Worm (Caenorhabditis elegans) whole organism, L1 larva: ENCODE data around the gene F17E9.2.

ENCODE experiments used
- C16A3.4 ChIP-seq: fragments of 150-350 bp; optimal IDR thresholded peaks from 2 replicates; lab custom pipeline; 2014; ENCODE audit warnings: missing biosample characterization, missing genetic modification characterization
- C34B4.2 ChIP-seq: sonication (generic microtip); optimal IDR thresholded peaks from 2 replicates; lab custom pipeline; 2017; ENCODE audit warnings: mild to moderate bottlenecking, missing genetic modification characterization, missing compliant biosample characterization
- Y116A8C.19 ChIP-seq: sonication (generic microtip); optimal IDR thresholded peaks from 2 replicates; lab custom pipeline; 2016; ENCODE audit warnings: missing compliant biosample characterization, missing genetic modification characterization, borderline replicate concordance
- alr-1 ChIP-seq: fragments of 200-800 bp; sonication (Bioruptor generic); optimal IDR thresholded peaks from 2 replicates; lab custom pipeline; 2018; ENCODE audit warnings: borderline replicate concordance, mild to moderate bottlenecking, missing genetic modification characterization, missing compliant biosample characterization
- aly-2 ChIP-seq: fragments of 150-350 bp; optimal IDR thresholded peaks from 2 replicates; lab custom pipeline; 2014; ENCODE audit warnings: missing biosample characterization, missing genetic modification characterization
- blmp-1 ChIP-seq: fragments of 150-350 bp; optimal IDR thresholded peaks from 2 replicates; lab custom pipeline; 2014; ENCODE audit warnings: missing biosample characterization, missing genetic modification characterization
- ceh-82 ChIP-seq, 3 experiments: fragments of 150-350 bp in 1 of 3; sonication (generic microtip) in 2 of 3; optimal IDR thresholded peaks; 2 replicates each; lab custom pipeline; 2014 to 2017; ENCODE audit warnings: missing biosample characterization in 3 of 3, missing genetic modification characterization in 3 of 3
- ceh-90 ChIP-seq: sonication (generic microtip); optimal IDR thresholded peaks from 2 replicates; lab custom pipeline; 2016; ENCODE audit warnings: missing genetic modification characterization, missing compliant biosample characterization
- dpl-1 ChIP-seq, 3 experiments: fragments of 150-350 bp in 2 of 3; sonication (generic microtip) in 1 of 3; optimal IDR thresholded peaks; 2 replicates each; lab custom pipeline; 2014 to 2017; ENCODE audit warnings: missing biosample characterization in 3 of 3, missing genetic modification characterization in 3 of 3, missing genetic modification reagents in 3 of 3
- dsc-1 ChIP-seq: sonication (generic microtip); optimal IDR thresholded peaks from 2 replicates; lab custom pipeline; 2016; ENCODE audit warnings: mild to moderate bottlenecking, missing genetic modification characterization, missing compliant biosample characterization
- efl-1 ChIP-seq, 4 experiments: fragments of 150-350 bp; optimal IDR thresholded peaks in 3 of 4; peaks in 1 of 4; 1 replicate in 1 of 4; 2 replicates in 3 of 4; lab custom pipeline; 2014; ENCODE audit warnings: missing biosample characterization in 2 of 4, missing genetic modification characterization in 2 of 4, missing genetic modification reagents in 2 of 4
- egl-13 ChIP-seq: sonication (generic microtip); optimal IDR thresholded peaks from 2 replicates; lab custom pipeline; 2016; ENCODE audit warnings: missing genotype, missing genetic modification reagents, missing genetic modification characterization, missing compliant biosample characterization
- elt-2 ChIP-seq: sonication (generic microtip); optimal IDR thresholded peaks from 2 replicates; lab custom pipeline; 2016; ENCODE audit warnings: missing genetic modification characterization, mild to moderate bottlenecking, inconsistent platforms, missing compliant biosample characterization, missing genetic modification reagents
- elt-3 ChIP-seq, 6 experiments: fragments of 150-350 bp in 1 of 6; sonication (generic microtip); optimal IDR thresholded peaks; 2 replicates each; lab custom pipeline; 2017 to 2018; ENCODE audit warnings: missing biosample characterization in 6 of 6, missing genetic modification characterization in 6 of 6, inconsistent platforms in 1 of 6
- fkh-10 ChIP-seq: sonication (generic microtip); optimal IDR thresholded peaks from 2 replicates; lab custom pipeline; 2017; ENCODE audit warnings: missing biosample characterization, missing genetic modification reagents, missing genetic modification characterization
- fkh-4 ChIP-seq: sonication (generic microtip); optimal IDR thresholded peaks from 2 replicates; lab custom pipeline; 2016; ENCODE audit warnings: missing compliant biosample characterization, missing genetic modification characterization, borderline replicate concordance
- fkh-8 ChIP-seq: sonication (generic microtip); optimal IDR thresholded peaks from 2 replicates; lab custom pipeline; 2016; ENCODE audit warnings: mild to moderate bottlenecking, missing genetic modification characterization, missing compliant biosample characterization
- grh-1 ChIP-seq: fragments of 200-800 bp; sonication (Bioruptor generic); IDR thresholded peaks from 2 replicates; pipeline ENCODE4 v1.3.6; 2022; ENCODE audit warnings: missing genetic modification reagents, missing genetic modification characterization, missing compliant biosample characterization
- hlh-4 ChIP-seq: sonication (generic microtip); optimal IDR thresholded peaks from 2 replicates; lab custom pipeline; 2016; ENCODE audit warnings: mild to moderate bottlenecking, missing genetic modification characterization, missing compliant biosample characterization
- jun-1 ChIP-seq: fragments of 150-350 bp; optimal IDR thresholded peaks from 2 replicates; lab custom pipeline; 2014; ENCODE audit warnings: missing biosample characterization, missing genetic modification reagents, missing genetic modification characterization
- lin-13 ChIP-seq: fragments of 150-350 bp; optimal IDR thresholded peaks from 2 replicates; lab custom pipeline; 2014; ENCODE audit warnings: missing biosample characterization, missing genetic modification reagents, missing genetic modification characterization
- lin-14 ChIP-seq: fragments of 200-800 bp; sonication (Bioruptor generic); optimal IDR thresholded peaks from 2 replicates; lab custom pipeline; 2018; ENCODE audit warnings: mild to moderate bottlenecking, missing genetic modification characterization, moderate library complexity, missing compliant biosample characterization
- lin-15B ChIP-seq: fragments of 150-350 bp; sonication (generic microtip); optimal IDR thresholded peaks from 3 replicates; lab custom pipeline; 2014; ENCODE audit warnings: missing biosample characterization, missing genetic modification characterization
- lin-39 ChIP-seq: fragments of 150-350 bp; optimal IDR thresholded peaks from 2 replicates; lab custom pipeline; 2014; ENCODE audit warnings: missing biosample characterization, missing genetic modification reagents, missing genetic modification characterization
- nhr-237 ChIP-seq: fragments of 150-350 bp; optimal IDR thresholded peaks from 2 replicates; lab custom pipeline; 2014; ENCODE audit warnings: missing biosample characterization, missing genetic modification characterization
- nhr-28 ChIP-seq: fragments of 150-350 bp; optimal IDR thresholded peaks from 2 replicates; lab custom pipeline; 2014; ENCODE audit warnings: missing biosample characterization, missing genetic modification characterization
- nhr-47 ChIP-seq: sonication (generic microtip); optimal IDR thresholded peaks from 2 replicates; lab custom pipeline; 2016; ENCODE audit warnings: mild to moderate bottlenecking, missing genetic modification characterization, moderate library complexity, missing compliant biosample characterization
- nhr-71 ChIP-seq: sonication (generic microtip); optimal IDR thresholded peaks from 2 replicates; lab custom pipeline; 2016; ENCODE audit warnings: mild to moderate bottlenecking, missing genetic modification characterization, moderate library complexity, missing compliant biosample characterization
- nhr-76 ChIP-seq: sonication (generic microtip); optimal IDR thresholded peaks from 2 replicates; lab custom pipeline; 2017; ENCODE audit warnings: missing biosample characterization, missing genetic modification characterization
- pag-3 ChIP-seq: sonication (generic microtip); optimal IDR thresholded peaks from 2 replicates; lab custom pipeline; 2017; ENCODE audit warnings: missing genetic modification characterization, mild to moderate bottlenecking, missing compliant biosample characterization, antibody characterized with exemption, borderline replicate concordance; ENCODE audit not compliant: insufficient read depth
- rnt-1 ChIP-seq: sonication (generic microtip); optimal IDR thresholded peaks from 2 replicates; lab custom pipeline; 2016; ENCODE audit warnings: mild to moderate bottlenecking, missing genetic modification characterization, moderate library complexity, missing compliant biosample characterization
- snpc-4 ChIP-seq: fragments of 150-350 bp; optimal IDR thresholded peaks from 2 replicates; lab custom pipeline; 2014; ENCODE audit warnings: missing biosample characterization, missing genetic modification characterization
- snu-23 ChIP-seq: sonication (generic microtip); optimal IDR thresholded peaks from 2 replicates; lab custom pipeline; 2016; ENCODE audit warnings: missing genetic modification characterization, missing compliant biosample characterization
- sox-4 ChIP-seq: sonication (generic microtip); optimal IDR thresholded peaks from 2 replicates; lab custom pipeline; 2016; ENCODE audit warnings: missing genetic modification characterization, missing compliant biosample characterization
- sup-37 ChIP-seq: fragments of 200-800 bp; sonication (Bioruptor generic); optimal IDR thresholded peaks from 2 replicates; lab custom pipeline; 2018; ENCODE audit warnings: mild to moderate bottlenecking, missing genetic modification characterization, missing compliant biosample characterization
- unc-130 ChIP-seq: fragments of 150-350 bp; optimal IDR thresholded peaks from 2 replicates; lab custom pipeline; 2017; ENCODE audit warnings: missing biosample characterization, missing genetic modification characterization, inconsistent platforms
- unc-86 ChIP-seq: sonication (generic microtip); optimal IDR thresholded peaks from 2 replicates; lab custom pipeline; 2016; ENCODE audit warnings: missing genetic modification characterization, missing compliant biosample characterization
- unc-98 ChIP-seq: fragments of 200-800 bp; sonication (Bioruptor generic); IDR thresholded peaks from 2 replicates; pipeline ENCODE4 v1.3.6; 2022; ENCODE audit warnings: missing genetic modification characterization, missing compliant biosample characterization
- vab-15 ChIP-seq: sonication (generic microtip); optimal IDR thresholded peaks from 2 replicates; lab custom pipeline; 2017; ENCODE audit warnings: missing genotype, mild to moderate bottlenecking, missing genetic modification characterization, missing compliant biosample characterization
- xbp-1 ChIP-seq: sonication (generic microtip); optimal IDR thresholded peaks from 2 replicates; lab custom pipeline; 2016; ENCODE audit warnings: missing genetic modification characterization, missing compliant biosample characterization
- zip-4 ChIP-seq: fragments of 200-800 bp; sonication (Bioruptor generic); optimal IDR thresholded peaks from 2 replicates; lab custom pipeline; 2018; ENCODE audit warnings: mild to moderate bottlenecking, missing genetic modification characterization, moderate library complexity, missing compliant biosample characterization
- ztf-11 ChIP-seq, 2 experiments: sonication (generic microtip); optimal IDR thresholded peaks; 2 replicates each; lab custom pipeline; 2016 to 2017; ENCODE audit warnings: missing genetic modification characterization in 2 of 2, missing biosample characterization in 1 of 2, missing compliant biosample characterization in 1 of 2
- ztf-4 ChIP-seq: fragments of 150-350 bp; optimal IDR thresholded peaks from 2 replicates; lab custom pipeline; 2014; ENCODE audit warnings: missing biosample characterization, missing genetic modification characterization

Gene F17E9.2

DNA sequence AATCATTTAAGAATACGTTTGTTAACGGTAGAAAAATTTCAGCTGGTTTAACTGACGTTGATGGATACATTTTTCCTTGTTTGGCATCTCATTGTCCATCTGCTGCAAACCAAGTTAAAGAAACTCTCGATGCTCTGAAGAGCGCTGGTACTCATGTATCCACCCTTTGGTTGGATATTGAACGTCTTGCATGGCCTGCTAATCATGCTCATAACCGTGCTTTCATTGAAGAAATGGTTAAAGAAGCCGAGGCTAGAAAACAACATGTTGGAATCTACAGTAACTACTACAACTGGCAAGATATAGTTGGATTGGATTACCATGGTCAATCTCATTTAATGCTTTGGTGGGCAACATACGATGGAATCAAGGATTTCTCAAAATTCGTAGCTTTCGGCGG lies 22.7 kb upstream of the F17E9.2 start:
- TF ChIP-seq efl-1 (optimal IDR thresholded peaks at IDR 0.05; lab: Kevin White, UChicago), result no peak
- TF ChIP-seq efl-1 (GFP tag; optimal IDR thresholded peaks at IDR 0.05 in 1 of 2; lab: Kevin White, UChicago), result peak in 1 of 2 experiments; percentile 6
- TF ChIP-seq egl-13, result no peak

DNA sequence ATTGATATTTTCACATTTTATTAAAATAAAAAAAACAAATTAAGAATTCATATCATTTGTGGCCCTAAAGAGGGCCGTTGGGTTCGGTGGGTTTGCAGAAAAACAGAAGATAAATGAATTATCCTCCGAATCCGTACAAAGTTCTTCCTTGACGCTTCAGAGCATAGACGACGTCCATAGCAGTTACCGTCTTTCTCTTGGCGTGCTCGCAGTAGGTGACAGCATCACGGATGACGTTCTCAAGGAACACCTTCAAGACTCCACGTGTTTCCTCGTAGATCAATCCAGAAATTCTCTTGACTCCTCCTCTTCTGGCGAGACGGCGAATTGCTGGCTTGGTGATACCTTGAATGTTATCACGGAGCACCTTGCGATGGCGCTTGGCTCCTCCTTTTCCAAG lies 22.1 kb upstream of the F17E9.2 start:
- no peak for TF ChIP-seq nhr-76 (tag; lab: Kevin White, UChicago)
- TF ChIP-seq vab-15, result no peak
- TF ChIP-seq nhr-28, result no peak
- TF ChIP-seq rnt-1 (tag; lab: Kevin White, UChicago), result no peak
- no peak for TF ChIP-seq fkh-10
- no peak for TF ChIP-seq dsc-1 (tag; lab: Kevin White, UChicago)
- no peak for TF ChIP-seq elt-2 (tag; lab: Kevin White, UChicago)
- TF ChIP-seq ztf-4 (tag; lab: Kevin White, UChicago), result no peak
- TF ChIP-seq xbp-1 (tag; lab: Kevin White, UChicago), result no peak
- no peak for TF ChIP-seq snu-23 (GFP tag; lab: Kevin White, UChicago)
- no peak for TF ChIP-seq unc-98
- TF ChIP-seq ceh-82 (tag; optimal IDR thresholded peaks at IDR 0.05; lab: Kevin White, UChicago), result no peak
- TF ChIP-seq efl-1 (optimal IDR thresholded peaks at IDR 0.05; lab: Kevin White, UChicago), result no peak
- no peak for TF ChIP-seq efl-1 (GFP tag; optimal IDR thresholded peaks at IDR 0.05 in 1 of 2; lab: Kevin White, UChicago)
- TF ChIP-seq nhr-71 (tag; lab: Kevin White, UChicago), result no peak
- TF ChIP-seq nhr-47 (tag; lab: Kevin White, UChicago), result no peak
- TF ChIP-seq, all 84 proteins: peak for 0

DNA sequence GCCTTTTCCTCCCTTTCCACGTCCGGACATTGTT lies 21.9 kb upstream of the F17E9.2 start, which contains the start of gene his-31:
TSS of gene his-31 (minus strand) at position 30 of the 34 bp plus-strand sequence.
- TF ChIP-seq lin-13 (GFP tag; lab: Kevin White, UChicago), result no peak
- no peak for TF ChIP-seq unc-86
- TF ChIP-seq nhr-237, result no peak
- TF ChIP-seq snu-23 (GFP tag; lab: Kevin White, UChicago), result no peak
- no peak for TF ChIP-seq nhr-47 (tag; lab: Kevin White, UChicago)
- no peak for TF ChIP-seq fkh-4 (tag; lab: Kevin White, UChicago)
- TF ChIP-seq sup-37 (GFP tag; lab: Kevin White, UChicago), result no peak
- no peak for TF ChIP-seq nhr-71 (tag; lab: Kevin White, UChicago)
- TF ChIP-seq ceh-82 (tag; optimal IDR thresholded peaks at IDR 0.05; lab: Kevin White, UChicago), result no peak
- TF ChIP-seq nhr-28, result no peak
- TF ChIP-seq, all 84 proteins: peak for 0

DNA sequence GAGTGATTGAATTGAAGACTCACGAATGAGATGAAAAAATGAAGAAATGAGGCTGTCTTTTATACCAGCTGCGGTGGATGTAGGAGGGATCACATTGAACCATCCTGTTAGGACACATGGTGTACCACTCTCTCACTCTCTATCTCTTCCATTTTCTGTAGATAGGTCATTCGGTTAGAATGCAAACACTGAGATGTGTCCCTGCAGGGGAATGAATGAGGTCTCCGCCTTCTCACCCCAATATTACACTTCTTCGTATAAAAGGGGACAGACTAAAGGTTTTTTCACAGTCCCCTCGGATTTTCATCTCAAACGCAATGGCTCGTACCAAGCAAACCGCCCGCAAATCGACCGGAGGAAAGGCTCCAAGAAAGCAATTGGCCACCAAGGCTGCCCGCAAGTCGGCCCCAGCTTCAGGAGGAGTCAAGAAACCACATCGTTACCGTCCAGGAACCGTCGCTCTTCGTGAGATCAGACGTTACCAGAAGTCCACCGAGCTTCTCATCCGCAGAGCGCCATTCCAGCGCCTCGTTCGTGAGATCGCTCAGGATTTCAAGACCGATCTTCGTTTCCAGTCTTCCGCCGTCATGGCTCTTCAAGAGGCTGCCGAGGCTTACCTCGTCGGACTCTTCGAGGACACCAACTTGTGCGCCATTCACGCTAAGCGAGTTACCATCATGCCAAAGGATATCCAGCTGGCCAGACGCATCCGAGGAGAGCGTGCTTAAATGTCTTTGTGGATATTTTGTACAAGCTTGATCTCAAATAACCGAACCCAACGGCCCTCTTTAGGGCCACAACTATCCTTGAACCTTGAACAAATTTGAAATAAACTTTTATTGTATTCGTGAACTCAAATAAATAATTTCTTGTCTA lies 21.5 kb upstream of the F17E9.2 start, which contains the start of gene his-32:
TSS of gene his-32 (plus strand) at position 318 of the 876 bp plus-strand sequence.
- TF ChIP-seq C16A3.4 (tag; lab: Kevin White, UChicago) (peak; percentile 61), ceh-90 (no peak), lin-39 (tag; lab: Kevin White, UChicago) (peak; percentile 74), efl-1 (optimal IDR thresholded peaks at IDR 0.05; lab: Kevin White, UChicago) (peak; percentile 18 to 43), efl-1 (GFP tag; optimal IDR thresholded peaks at IDR 0.05 in 1 of 2; lab: Kevin White, UChicago) (peak in 1 of 2 experiments; percentile 89), jun-1 (tag; lab: Kevin White, UChicago) (no peak), pag-3 (tag; lab: Kevin White, UChicago) (no peak), aly-2 (no peak), ztf-11 (tag; optimal IDR thresholded peaks at IDR 0.05; lab: Kevin White, UChicago) (peak; percentile 60 to 97), blmp-1 (tag; lab: Kevin White, UChicago) (peak; percentile 65), fkh-4 (tag; lab: Kevin White, UChicago) (no peak), sox-4 (tag; lab: Kevin White, UChicago) (no peak), dpl-1 (GFP tag; optimal IDR thresholded peaks at IDR 0.05; lab: Kevin White, UChicago) (peak in 2 of 3 experiments; percentile 1 to 34), hlh-4 (tag; lab: Kevin White, UChicago) (no peak), lin-14 (peak; percentile 75), nhr-237 (no peak), snu-23 (GFP tag; lab: Kevin White, UChicago) (peak; percentile 68), lin-15B (tag; lab: Kevin White, UChicago) (no peak), unc-130 (no peak), zip-4 (GFP tag; lab: Kevin White, UChicago) (no peak), grh-1 (GFP tag; lab: Robert Waterston, UW) (peak; percentile 21; the same call in 1 of the 2 replicates), xbp-1 (tag; lab: Kevin White, UChicago) (peak; percentile 39), snpc-4 (tag; lab: Kevin White, UChicago) (no peak), elt-2 (tag; lab: Kevin White, UChicago) (no peak), Y116A8C.19 (tag; lab: Kevin White, UChicago) (no peak), alr-1 (no peak), fkh-8 (no peak), elt-3 (tag; optimal IDR thresholded peaks at IDR 0.05; lab: Kevin White, UChicago) (peak in 1 of 6 experiments; percentile 47), C34B4.2 (tag; lab: Kevin White, UChicago) (no peak)
